Fruit fly (Drosophila melanogaster): Measurements from ENCODE around the gene Mur18B.

The Mur18B gene

dm6 chrX:19171926-19172325 is 41.1 kb upstream of the Mur18B start:
- no peak for TF ChIP-seq Dfd (GFP tag; optimal IDR thresholded peaks at IDR 0.05)
- TF ChIP-seq Myc (optimal IDR thresholded peaks at IDR 0.05): no peak
- TF ChIP-seq Abd-B (GFP tag; optimal IDR thresholded peaks at IDR 0.05): no peak
- no peak for TF ChIP-seq woc (GFP tag; optimal IDR thresholded peaks at IDR 0.05)
- no peak for TF ChIP-seq rgr (GFP tag; optimal IDR thresholded peaks at IDR 0.05)
- TF ChIP-seq dl (GFP tag; optimal IDR thresholded peaks at IDR 0.05; ENCODE audit: insufficient read depth in 1 of 2, partially characterized antibody in 2 of 2): no peak
- TF ChIP-seq ey (GFP tag; optimal IDR thresholded peaks at IDR 0.05): no peak
- no peak for TF ChIP-seq sage (GFP tag; optimal IDR thresholded peaks at IDR 0.05)
- no peak for TF ChIP-seq Rel (GFP tag; optimal IDR thresholded peaks at IDR 0.05)
- TF ChIP-seq Rel (tag; optimal IDR thresholded peaks at IDR 0.05): no peak
- TF ChIP-seq fru (GFP tag; optimal IDR thresholded peaks at IDR 0.05): no peak
- TF ChIP-seq usp (GFP tag; optimal IDR thresholded peaks at IDR 0.05): no peak
- TF ChIP-seq dmrt93B (GFP tag; optimal IDR thresholded peaks at IDR 0.05): no peak
- TF ChIP-seq N (GFP tag; optimal IDR thresholded peaks at IDR 0.05): no peak
- no peak for TF ChIP-seq foxo (GFP tag; optimal IDR thresholded peaks at IDR 0.05)
- no peak for TF ChIP-seq Sp1 (GFP tag; optimal IDR thresholded peaks at IDR 0.05)
- no peak for TF ChIP-seq psq (GFP tag; optimal IDR thresholded peaks at IDR 0.05)
- no peak for TF ChIP-seq sv (GFP tag; optimal IDR thresholded peaks at IDR 0.05)
- no peak for TF ChIP-seq jim (GFP tag; optimal IDR thresholded peaks at IDR 0.05)

dm6 chrX:19172955-19173354 is 40.1 kb upstream of the Mur18B start:
- peak; percentile 9 for TF ChIP-seq ey (GFP tag; optimal IDR thresholded peaks at IDR 0.05)
- no peak for TF ChIP-seq sage (GFP tag; optimal IDR thresholded peaks at IDR 0.05)
- peak in 1 of 2 experiments; percentile 4 for TF ChIP-seq foxo (GFP tag; optimal IDR thresholded peaks at IDR 0.05)

dm6 chrX:19174092-19174491 is 39.0 kb upstream of the Mur18B start:
- TF ChIP-seq Rel (GFP tag; optimal IDR thresholded peaks at IDR 0.05) (no peak), Rel (tag; optimal IDR thresholded peaks at IDR 0.05) (no peak), fru (GFP tag; optimal IDR thresholded peaks at IDR 0.05) (no peak), HLH106 (tag; optimal IDR thresholded peaks at IDR 0.05) (no peak), CG9705 (GFP tag; optimal IDR thresholded peaks at IDR 0.05) (no peak)

- no peak for TF ChIP-seq Rel (GFP tag; optimal IDR thresholded peaks at IDR 0.05)
- peak; percentile 31 for TF ChIP-seq Rel (tag; optimal IDR thresholded peaks at IDR 0.05)
- TF ChIP-seq Dif (GFP tag; optimal IDR thresholded peaks at IDR 0.05; ENCODE audit: partially characterized antibody): no peak
- peak; percentile 77 for TF ChIP-seq Myc (optimal IDR thresholded peaks at IDR 0.05)
Measured at dm6 chrX:19174850-19175571, 38.0 kb upstream of the Mur18B start, which contains the start of gene CG33939. Gene CG33939 (minus strand): TSS chrX:19174900.

- TF ChIP-seq woc (GFP tag; optimal IDR thresholded peaks at IDR 0.05) (peak; percentile 84), usp (GFP tag; optimal IDR thresholded peaks at IDR 0.05) (no peak), Mio (GFP tag; optimal IDR thresholded peaks at IDR 0.05) (no peak), fru (GFP tag; optimal IDR thresholded peaks at IDR 0.05) (peak; percentile 82), CG9705 (GFP tag; optimal IDR thresholded peaks at IDR 0.05) (peak; percentile 59), HLH106 (tag; optimal IDR thresholded peaks at IDR 0.05) (peak; percentile 76), Hr78 (GFP tag; optimal IDR thresholded peaks at IDR 0.05) (no peak), Sp1 (GFP tag; optimal IDR thresholded peaks at IDR 0.05) (peak; percentile 75), brk (GFP tag; optimal IDR thresholded peaks at IDR 0.05) (no peak), Dfd (GFP tag; optimal IDR thresholded peaks at IDR 0.05) (no peak), Vsx2 (GFP tag; optimal IDR thresholded peaks at IDR 0.05; ENCODE audit: partially characterized antibody) (no peak), GATAd (GFP tag; optimal IDR thresholded peaks at IDR 0.05) (peak; percentile 51), ey (GFP tag; optimal IDR thresholded peaks at IDR 0.05) (peak; percentile 78), dsf (GFP tag; optimal IDR thresholded peaks at IDR 0.05; ENCODE audit: borderline replicate concordance) (peak; percentile 62), Hr83 (GFP tag; optimal IDR thresholded peaks at IDR 0.05; ENCODE audit: poor library complexity, severe bottlenecking) (no peak), OdsH (GFP tag; optimal IDR thresholded peaks at IDR 0.05) (peak; percentile 59), psq (GFP tag; optimal IDR thresholded peaks at IDR 0.05) (peak; percentile 72), Myc (optimal IDR thresholded peaks at IDR 0.05) (peak; percentile 87), Jra (GFP tag; optimal IDR thresholded peaks at IDR 0.05) (peak; percentile 85), rgr (GFP tag; optimal IDR thresholded peaks at IDR 0.05) (peak; percentile 78), foxo (GFP tag; optimal IDR thresholded peaks at IDR 0.05) (peak in 1 of 2 experiments; percentile 85), h (GFP tag; optimal IDR thresholded peaks at IDR 0.05) (peak; percentile 82), sage (GFP tag; optimal IDR thresholded peaks at IDR 0.05) (no peak), br (GFP tag; optimal IDR thresholded peaks at IDR 0.05) (peak; percentile 77), dmrt93B (GFP tag; optimal IDR thresholded peaks at IDR 0.05) (peak; percentile 58), sv (GFP tag; optimal IDR thresholded peaks at IDR 0.05) (peak; percentile 65), N (GFP tag; optimal IDR thresholded peaks at IDR 0.05) (no peak), Rel (GFP tag; optimal IDR thresholded peaks at IDR 0.05) (no peak), Rel (tag; optimal IDR thresholded peaks at IDR 0.05) (peak; percentile 12)
Measured at dm6 chrX:19179696-19180255, 33.3 kb upstream of the Mur18B start, which contains the start of the genes CG7556 and CG7453. Gene CG7556 (minus strand): TSS chrX:19179830. Gene CG7453 (plus strand): TSS chrX:19180173.

Measured in whole organism, wandering third instar larva.